Fruit fly (Drosophila melanogaster) whole organism, prepupa: ENCODE measurements around the gene NimB1.

Experiments
- Blimp-1 ChIP-seq: fragments of 200-800 bp; sonication (Bioruptor generic); optimal IDR thresholded peaks from 3 replicates; lab custom pipeline; 2017; ENCODE audit warnings: missing biosample characterization, missing genetic modification characterization, mild to moderate bottlenecking, moderate library complexity, missing genetic modification reagents
- CG10631 ChIP-seq: fragments of 200-800 bp; sonication (Bioruptor generic); optimal IDR thresholded peaks from 2 replicates; lab custom pipeline; 2016; ENCODE audit warnings: missing biosample characterization, missing genetic modification characterization
- CG10669 ChIP-seq: fragments of 200-800 bp; sonication (Bioruptor generic); optimal IDR thresholded peaks from 3 replicates; lab custom pipeline; 2018; ENCODE audit warnings: missing biosample characterization, mild to moderate bottlenecking, missing genetic modification characterization, moderate library complexity
- CG11762 ChIP-seq: fragments of 200-800 bp; sonication (Bioruptor generic); optimal IDR thresholded peaks from 3 replicates; lab custom pipeline; 2016; ENCODE audit warnings: missing biosample characterization, missing genetic modification characterization; ENCODE audit not compliant: insufficient read depth
- CG15336 ChIP-seq: fragments of 200-800 bp; sonication (Bioruptor generic); IDR thresholded peaks from 2 replicates; pipeline ENCODE4 v1.3.6; 2022; ENCODE audit warnings: missing biosample characterization, missing genetic modification characterization
- CG1621 ChIP-seq: fragments of 200-800 bp; sonication (Bioruptor generic); optimal IDR thresholded peaks from 3 replicates; lab custom pipeline; 2018; ENCODE audit warnings: missing biosample characterization, mild to moderate bottlenecking, missing genetic modification characterization
- CG16779 ChIP-seq: fragments of 200-800 bp; sonication (Bioruptor generic); optimal IDR thresholded peaks from 3 replicates; lab custom pipeline; 2017; ENCODE audit warnings: missing biosample characterization, mild to moderate bottlenecking, missing genetic modification characterization
- CG3032 ChIP-seq: fragments of 200-800 bp; optimal IDR thresholded peaks from 2 replicates; lab custom pipeline; 2019; ENCODE audit warnings: missing biosample characterization, mild to moderate bottlenecking, missing genetic modification characterization, moderate library complexity
- CG31627 ChIP-seq: fragments of 200-800 bp; sonication (Bioruptor generic); optimal IDR thresholded peaks from 3 replicates; lab custom pipeline; 2016; ENCODE audit warnings: missing biosample characterization, missing genetic modification characterization
- CG32006 ChIP-seq: fragments of 200-800 bp; sonication (Bioruptor generic); optimal IDR thresholded peaks from 3 replicates; lab custom pipeline; 2017; ENCODE audit warnings: missing biosample characterization, mild to moderate bottlenecking, missing genetic modification characterization
- CG4318 ChIP-seq: fragments of 200-800 bp; sonication (Bioruptor generic); optimal IDR thresholded peaks from 3 replicates; lab custom pipeline; 2017; ENCODE audit warnings: missing biosample characterization, mild to moderate bottlenecking, missing genetic modification characterization
- CG6163 ChIP-seq: fragments of 200-800 bp; sonication (Bioruptor generic); IDR thresholded peaks from 3 replicates; pipeline ENCODE4 v1.3.6; 2022; ENCODE audit warnings: missing biosample characterization, missing genetic modification characterization
- CG6276 ChIP-seq: fragments of 200-800 bp; sonication (Bioruptor generic); optimal IDR thresholded peaks from 2 replicates; lab custom pipeline; 2017; ENCODE audit warnings: missing biosample characterization, mild to moderate bottlenecking, missing genetic modification characterization
- CG6792 ChIP-seq: fragments of 200-800 bp; sonication (Bioruptor generic); optimal IDR thresholded peaks from 3 replicates; lab custom pipeline; 2016; ENCODE audit warnings: missing biosample characterization, missing genetic modification characterization
- CG6854 ChIP-seq: fragments of 200-800 bp; sonication (Bioruptor generic); optimal IDR thresholded peaks from 2 replicates; lab custom pipeline; 2017; ENCODE audit warnings: missing biosample characterization, mild to moderate bottlenecking, missing genetic modification characterization
- CG7368 ChIP-seq: fragments of 200-800 bp; sonication (Bioruptor generic); optimal IDR thresholded peaks from 3 replicates; lab custom pipeline; 2016; ENCODE audit warnings: missing biosample characterization, missing genetic modification characterization
- CG8319 ChIP-seq: fragments of 200-800 bp; sonication (Bioruptor generic); optimal IDR thresholded peaks from 3 replicates; lab custom pipeline; 2016; ENCODE audit warnings: missing biosample characterization, missing genetic modification characterization
- CG8632 ChIP-seq: fragments of 200-800 bp; sonication (Bioruptor generic); optimal IDR thresholded peaks from 3 replicates; lab custom pipeline; 2016; ENCODE audit warnings: missing biosample characterization, missing genetic modification characterization
- CG9139 ChIP-seq: fragments of 200-800 bp; sonication (Bioruptor generic); optimal IDR thresholded peaks from 3 replicates; lab custom pipeline; 2017; ENCODE audit warnings: missing biosample characterization, mild to moderate bottlenecking, missing genetic modification characterization
- Eip78C ChIP-seq: fragments of 200-800 bp; sonication (Bioruptor generic); peaks from one replicate; lab custom pipeline; 2016; ENCODE audit warnings: missing biosample characterization, missing genetic modification characterization
- Eip93F ChIP-seq: fragments of 200-800 bp; sonication (Bioruptor generic); optimal IDR thresholded peaks from 2 replicates; lab custom pipeline; 2016; ENCODE audit warnings: missing biosample characterization, mild to moderate bottlenecking, missing genetic modification characterization
- Ets21C ChIP-seq: fragments of 200-800 bp; sonication (Bioruptor generic); optimal IDR thresholded peaks from 3 replicates; lab custom pipeline; 2016; ENCODE audit warnings: missing biosample characterization, missing genetic modification characterization
- Ets96B ChIP-seq: fragments of 200-800 bp; optimal IDR thresholded peaks from 2 replicates; lab custom pipeline; 2019; ENCODE audit warnings: missing biosample characterization, mild to moderate bottlenecking, missing genetic modification characterization, moderate library complexity
- Gug ChIP-seq: fragments of 200-800 bp; sonication (Bioruptor generic); IDR thresholded peaks from 2 replicates; pipeline ENCODE4 v1.3.6; 2022; ENCODE audit warnings: missing biosample characterization, missing genetic modification characterization
- Hr38 ChIP-seq: sonication (Bioruptor generic); optimal IDR thresholded peaks from 2 replicates; lab custom pipeline; 2016; ENCODE audit warnings: missing biosample characterization, missing genetic modification characterization
- Hr39 ChIP-seq: fragments of 200-800 bp; sonication (Bioruptor generic); optimal IDR thresholded peaks from 2 replicates; lab custom pipeline; 2016; ENCODE audit warnings: missing biosample characterization, missing genetic modification characterization
- Hr4 ChIP-seq: fragments of 200-800 bp; sonication (Bioruptor generic); optimal IDR thresholded peaks from 3 replicates; lab custom pipeline; 2016; ENCODE audit warnings: missing biosample characterization, missing genetic modification characterization
- Lpt ChIP-seq: fragments of 200-800 bp; sonication (Bioruptor generic); optimal IDR thresholded peaks from 3 replicates; lab custom pipeline; 2016; ENCODE audit warnings: missing biosample characterization, missing genetic modification characterization
- Met ChIP-seq: fragments of 200-800 bp; sonication (Bioruptor generic); optimal IDR thresholded peaks from 3 replicates; lab custom pipeline; 2016; ENCODE audit warnings: missing biosample characterization, missing genetic modification characterization
- OdsH ChIP-seq: fragments of 200-800 bp; sonication (Bioruptor generic); optimal IDR thresholded peaks from 3 replicates; lab custom pipeline; 2016; ENCODE audit warnings: missing biosample characterization, missing genetic modification characterization
- Smox ChIP-seq: fragments of 200-800 bp; sonication (Bioruptor generic); optimal IDR thresholded peaks from 3 replicates; lab custom pipeline; 2016; ENCODE audit warnings: missing biosample characterization, missing genetic modification characterization
- Sox102F ChIP-seq: fragments of 200-800 bp; sonication (Bioruptor generic); optimal IDR thresholded peaks from 2 replicates; lab custom pipeline; 2016; ENCODE audit warnings: missing biosample characterization, mild to moderate bottlenecking, missing genetic modification characterization
- Sox14 ChIP-seq: fragments of 200-800 bp; sonication (Bioruptor generic); optimal IDR thresholded peaks from 3 replicates; lab custom pipeline; 2016; ENCODE audit warnings: missing biosample characterization, missing genetic modification characterization
- Sox15 ChIP-seq: fragments of 200-800 bp; sonication (Bioruptor generic); optimal IDR thresholded peaks from 3 replicates; lab custom pipeline; 2016; ENCODE audit warnings: missing biosample characterization, missing genetic modification characterization
- achi ChIP-seq: fragments of 200-800 bp; sonication (Bioruptor generic); optimal IDR thresholded peaks from 3 replicates; lab custom pipeline; 2016; ENCODE audit warnings: missing biosample characterization, missing genetic modification characterization
- acj6 ChIP-seq: fragments of 200-800 bp; sonication (Bioruptor generic); optimal IDR thresholded peaks from 3 replicates; lab custom pipeline; 2016; ENCODE audit warnings: missing biosample characterization, missing genetic modification characterization
- cyc ChIP-seq: fragments of 200-800 bp; sonication (Bioruptor generic); optimal IDR thresholded peaks from 3 replicates; lab custom pipeline; 2016; ENCODE audit warnings: missing biosample characterization, missing genetic modification characterization
- dac ChIP-seq: fragments of 200-800 bp; sonication (Bioruptor generic); optimal IDR thresholded peaks from 2 replicates; lab custom pipeline; 2017; ENCODE audit warnings: missing biosample characterization, mild to moderate bottlenecking, missing genetic modification characterization
- dsx ChIP-seq: fragments of 200-800 bp; optimal IDR thresholded peaks from 3 replicates; lab custom pipeline; 2019; ENCODE audit warnings: missing biosample characterization, mild to moderate bottlenecking, missing genetic modification characterization, moderate library complexity; ENCODE audit not compliant: poor library complexity, severe bottlenecking
- esn ChIP-seq: fragments of 200-800 bp; sonication (Bioruptor generic); optimal IDR thresholded peaks from 2 replicates; lab custom pipeline; 2016; ENCODE audit warnings: missing biosample characterization, mild to moderate bottlenecking, missing genetic modification characterization, moderate library complexity
- fd85E ChIP-seq: fragments of 200-800 bp; sonication (Bioruptor generic); optimal IDR thresholded peaks from 3 replicates; lab custom pipeline; 2016; ENCODE audit warnings: missing biosample characterization, missing genetic modification characterization
- lz ChIP-seq: fragments of 200-800 bp; sonication (Bioruptor generic); optimal IDR thresholded peaks from 3 replicates; lab custom pipeline; 2016; ENCODE audit warnings: missing biosample characterization, missing genetic modification characterization
- net ChIP-seq: fragments of 200-800 bp; sonication (Bioruptor generic); optimal IDR thresholded peaks from 3 replicates; lab custom pipeline; 2016; ENCODE audit warnings: missing biosample characterization, missing genetic modification characterization
- pdm3 ChIP-seq: fragments of 200-800 bp; sonication (Bioruptor generic); optimal IDR thresholded peaks from 3 replicates; lab custom pipeline; 2016; ENCODE audit warnings: missing biosample characterization, missing genetic modification characterization
- spab ChIP-seq: fragments of 200-800 bp; sonication (Bioruptor generic); optimal IDR thresholded peaks from 2 replicates; lab custom pipeline; 2017; ENCODE audit warnings: missing biosample characterization, mild to moderate bottlenecking, missing genetic modification characterization, missing genetic modification reagents
- ss ChIP-seq, 2 experiments: fragments of 200-800 bp; sonication (Bioruptor generic); optimal IDR thresholded peaks; 2 replicates in 1 of 2; 3 replicates in 1 of 2; lab custom pipeline; 2017 to 2018; ENCODE audit warnings: mild to moderate bottlenecking in 2 of 2, missing biosample characterization in 2 of 2, missing genetic modification characterization in 2 of 2, moderate library complexity in 1 of 2
- svp ChIP-seq: fragments of 200-800 bp; sonication (Bioruptor generic); peaks from one replicate; lab custom pipeline; 2016; ENCODE audit warnings: missing biosample characterization, missing genetic modification characterization
- topi ChIP-seq: fragments of 200-800 bp; sonication (Bioruptor generic); optimal IDR thresholded peaks from 3 replicates; lab custom pipeline; 2016; ENCODE audit warnings: missing biosample characterization, missing genetic modification characterization
- vri ChIP-seq: fragments of 200-800 bp; sonication (Bioruptor generic); optimal IDR thresholded peaks from 3 replicates; lab custom pipeline; 2016; ENCODE audit warnings: missing biosample characterization, mild to moderate bottlenecking, missing genetic modification characterization

NimB1 gene

DNA sequence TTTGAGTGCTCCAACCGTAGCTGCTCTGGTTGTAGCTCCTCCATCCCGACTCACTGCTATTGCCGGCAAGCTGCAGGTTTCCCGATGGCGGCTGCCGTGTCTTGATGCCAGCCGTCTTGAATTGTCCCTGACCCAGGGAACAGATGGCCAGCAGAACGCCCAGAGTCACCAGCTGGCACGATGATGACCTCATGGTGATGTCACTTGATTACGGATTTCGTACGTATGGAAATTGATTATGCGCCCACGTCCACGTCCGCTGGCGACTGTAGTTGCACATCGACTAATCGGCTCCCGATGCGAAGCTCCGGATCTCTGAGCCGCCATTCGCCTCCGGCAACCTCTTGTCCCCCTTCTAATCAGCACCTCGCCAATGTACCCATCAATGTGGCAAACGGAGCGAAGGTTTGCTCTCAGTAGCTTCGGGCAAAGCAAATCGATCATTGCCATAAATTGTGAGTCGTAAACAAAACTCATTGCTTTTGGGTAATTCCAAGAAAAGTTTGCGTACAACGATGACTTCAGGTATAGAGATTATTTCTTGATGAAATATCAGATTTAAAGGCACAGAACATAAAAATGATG lies 3.5 kb downstream of the NimB1 start, which contains the start of gene NimB2:
NimB2 (minus strand) TSS at position 287 of the 585 bp plus-strand sequence.
- TF ChIP-seq svp (peak; percentile 94), CG9139 (GFP tag; lab: Kevin White, UChicago) (no peak), Eip78C (GFP tag; lab: Kevin White, UChicago) (peak; percentile 16), Eip93F (GFP tag; lab: Kevin White, UChicago) (no peak)

dm6 chr2L:13967846-13968350 lies 4.6 kb downstream of the NimB1 start, which contains the start of gene NimB3:
Gene NimB3, minus strand, starts transcription at chr2L:13967985.
- TF ChIP-seq CG16779 (tag; lab: Kevin White, UChicago) = no peak
- no peak for TF ChIP-seq CG7368 (GFP tag; lab: Kevin White, UChicago)
- no peak for TF ChIP-seq esn (GFP tag; lab: Kevin White, UChicago)
- TF ChIP-seq Eip93F (GFP tag; lab: Kevin White, UChicago) = no peak
- TF ChIP-seq Hr39 (GFP tag; lab: Kevin White, UChicago) = peak; percentile 3
- no peak for TF ChIP-seq spab (GFP tag; lab: Kevin White, UChicago)
- no peak for TF ChIP-seq Lpt (GFP tag; lab: Kevin White, UChicago)
- no peak for TF ChIP-seq CG11762
- TF ChIP-seq CG6792 = no peak
- TF ChIP-seq Sox102F = peak; percentile 5
- TF ChIP-seq ss (GFP tag; optimal IDR thresholded peaks at IDR 0.05; lab: Kevin White, UChicago) = no peak
- TF ChIP-seq cyc (GFP tag; lab: Kevin White, UChicago) = no peak
- no peak for TF ChIP-seq CG4318 (GFP tag; lab: Kevin White, UChicago)
- TF ChIP-seq CG10669 = no peak
- no peak for TF ChIP-seq OdsH (GFP tag; lab: Kevin White, UChicago)
- TF ChIP-seq CG8632 (GFP tag; lab: Kevin White, UChicago) = no peak
- no peak for TF ChIP-seq CG3032 (tag; lab: Kevin White, UChicago)
- no peak for TF ChIP-seq CG6163 (GFP tag; lab: Robert Waterston, UW)
- TF ChIP-seq Blimp-1 = no peak
- TF ChIP-seq Gug = no peak
- no peak for TF ChIP-seq fd85E (GFP tag; lab: Kevin White, UChicago)
- peak; percentile 1 for TF ChIP-seq vri
- no peak for TF ChIP-seq Sox14 (GFP tag; lab: Kevin White, UChicago)
- no peak for TF ChIP-seq achi (GFP tag; lab: Kevin White, UChicago)
- no peak for TF ChIP-seq Ets96B (tag; lab: Kevin White, UChicago)
- peak; percentile 5 for TF ChIP-seq Smox (GFP tag; lab: Kevin White, UChicago)
- no peak for TF ChIP-seq CG15336 (GFP tag; lab: Robert Waterston, UW)
- no peak for TF ChIP-seq CG1621 (tag; lab: Kevin White, UChicago)
- TF ChIP-seq Met (GFP tag; lab: Kevin White, UChicago) = no peak
- no peak for TF ChIP-seq dsx (GFP tag; lab: Kevin White, UChicago)
- no peak for TF ChIP-seq Hr4 (GFP tag; lab: Kevin White, UChicago)
- peak; percentile 24 for TF ChIP-seq topi
- no peak for TF ChIP-seq CG9139 (GFP tag; lab: Kevin White, UChicago)
- TF ChIP-seq CG10631 (GFP tag; lab: Kevin White, UChicago) = no peak
- no peak for TF ChIP-seq Ets21C (GFP tag; lab: Kevin White, UChicago)
- TF ChIP-seq dac (GFP tag; lab: Kevin White, UChicago) = no peak
- no peak for TF ChIP-seq CG8319
- no peak for TF ChIP-seq acj6 (GFP tag; lab: Kevin White, UChicago)
- TF ChIP-seq CG31627 (GFP tag; lab: Kevin White, UChicago) = peak; percentile 27
- no peak for TF ChIP-seq net (GFP tag; lab: Kevin White, UChicago)
- peak; percentile 97 for TF ChIP-seq svp
- no peak for TF ChIP-seq CG6854 (GFP tag; lab: Kevin White, UChicago)
- peak; percentile 13 for TF ChIP-seq CG32006 (GFP tag; lab: Kevin White, UChicago)
- TF ChIP-seq lz (GFP tag; lab: Kevin White, UChicago) = no peak
- TF ChIP-seq Hr38 = no peak
- TF ChIP-seq Sox15 (GFP tag; lab: Kevin White, UChicago) = no peak
- TF ChIP-seq Eip78C (GFP tag; lab: Kevin White, UChicago) = peak; percentile 61
- no peak for TF ChIP-seq pdm3 (GFP tag; lab: Kevin White, UChicago)
- TF ChIP-seq CG6276 (GFP tag; lab: Kevin White, UChicago) = no peak
